Fruit fly (Drosophila melanogaster): ENCODE results near the gene Timp.

DNA sequence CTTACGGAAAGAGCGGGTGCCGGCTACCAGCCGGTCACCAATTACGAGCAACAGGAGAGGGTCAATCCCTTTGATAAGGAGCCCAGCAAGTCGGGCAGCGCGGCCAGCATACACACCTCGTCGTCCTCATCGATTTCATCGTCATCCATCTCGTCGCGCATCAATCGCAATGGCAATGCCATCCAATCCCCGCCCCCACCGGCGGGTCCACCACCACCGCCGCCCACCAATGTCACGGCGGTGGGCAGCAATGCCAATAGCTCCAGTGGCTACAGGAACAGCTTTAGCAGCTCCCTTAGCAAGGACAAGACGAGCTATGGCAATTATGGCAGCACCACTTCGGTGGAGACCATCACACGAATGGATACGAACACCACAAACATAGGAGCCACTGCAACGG, 5.2 kb upstream of the Timp start:
- TF ChIP-seq CG8478 (optimal IDR thresholded peaks at IDR 0.05) (no peak), CTCF (optimal IDR thresholded peaks at IDR 0.05) (no peak)
